Fruit fly (Drosophila melanogaster): Measurements from ENCODE around the gene CG11227.

CG11227 gene

DNA sequence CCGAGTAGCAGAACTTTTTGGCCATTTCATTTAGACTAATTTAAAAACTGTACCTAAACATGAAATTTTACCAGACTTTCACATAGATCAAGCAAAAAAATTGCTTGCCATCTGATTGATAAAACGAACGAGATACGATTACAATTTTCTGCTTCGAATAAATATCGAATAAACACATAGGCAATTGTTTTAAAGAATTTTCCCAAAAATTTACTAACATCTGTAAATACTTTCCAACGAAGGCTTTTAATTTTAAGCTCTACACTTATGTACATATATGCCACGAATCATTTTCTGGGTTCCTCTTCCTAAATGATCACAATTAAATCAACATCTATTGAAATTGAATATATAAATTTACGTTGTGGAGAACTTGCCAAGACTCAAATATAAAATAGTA is at the start of gene CG11227:
Gene CG11227 (minus strand): TSS at position 101 of the 400 bp plus-strand sequence.
- TF ChIP-seq h (GFP tag; optimal IDR thresholded peaks at IDR 0.05) (no peak), Sp1 (GFP tag; optimal IDR thresholded peaks at IDR 0.05) (no peak), pan (optimal IDR thresholded peaks at IDR 0.05) (no peak), Hr78 (GFP tag; optimal IDR thresholded peaks at IDR 0.05) (no peak), tai (GFP tag; optimal IDR thresholded peaks at IDR 0.05) (no peak)

DNA sequence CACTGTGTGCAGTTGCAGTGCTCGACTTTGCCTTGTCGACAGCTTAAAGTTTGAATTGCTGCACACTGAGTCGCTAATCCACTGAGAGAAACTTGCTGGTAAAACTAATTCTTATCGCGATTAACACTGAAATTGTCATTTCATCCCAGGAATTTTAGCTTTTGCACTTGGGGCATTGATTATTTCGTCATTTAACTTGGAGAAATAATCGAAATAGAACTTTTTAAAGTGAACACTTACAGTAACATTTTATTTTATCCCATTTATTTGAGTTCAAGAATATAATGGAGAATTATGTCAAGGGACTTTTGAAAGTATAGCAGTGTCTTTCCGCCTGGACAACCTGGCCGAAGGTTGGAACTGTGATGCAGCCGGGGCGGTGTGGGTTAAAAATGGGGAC is 44.6 kb upstream of the CG11227 start, which contains the start of gene CG44426:
Gene CG44426 (plus strand): TSS at position 301 of the 400 bp plus-strand sequence.
- no peak for TF ChIP-seq br (GFP tag; optimal IDR thresholded peaks at IDR 0.05)
- no peak for TF ChIP-seq tai (GFP tag; optimal IDR thresholded peaks at IDR 0.05)
- no peak for TF ChIP-seq Myc (optimal IDR thresholded peaks at IDR 0.05)
- no peak for TF ChIP-seq brk (GFP tag; optimal IDR thresholded peaks at IDR 0.05)
- no peak for TF ChIP-seq CG32264 (GFP tag; optimal IDR thresholded peaks at IDR 0.05)
- TF ChIP-seq Dfd (GFP tag; optimal IDR thresholded peaks at IDR 0.05) = no peak
- TF ChIP-seq foxo (GFP tag; optimal IDR thresholded peaks at IDR 0.05) = no peak
- TF ChIP-seq rgr (GFP tag; optimal IDR thresholded peaks at IDR 0.05) = no peak
- no peak for TF ChIP-seq Sp1 (GFP tag; optimal IDR thresholded peaks at IDR 0.05)
- no peak for TF ChIP-seq psq (GFP tag; optimal IDR thresholded peaks at IDR 0.05)
- no peak for TF ChIP-seq Mio (GFP tag; optimal IDR thresholded peaks at IDR 0.05)
- TF ChIP-seq Hnf4 (GFP tag; optimal IDR thresholded peaks at IDR 0.05) = no peak
- no peak for TF ChIP-seq N (GFP tag; optimal IDR thresholded peaks at IDR 0.05)

dm6 chrX:20965369-20966040 is 32.1 kb upstream of the CG11227 start, which contains the start of gene CG1304:
TSS of gene CG1304 (minus strand) at chrX:20965419.
- TF ChIP-seq OdsH (GFP tag; optimal IDR thresholded peaks at IDR 0.05) (no peak), fru (GFP tag; optimal IDR thresholded peaks at IDR 0.05) (no peak), ey (GFP tag; optimal IDR thresholded peaks at IDR 0.05) (no peak), sage (GFP tag; optimal IDR thresholded peaks at IDR 0.05) (no peak), GATAd (GFP tag; optimal IDR thresholded peaks at IDR 0.05) (no peak), CrebA (GFP tag; optimal IDR thresholded peaks at IDR 0.05; ENCODE audit: borderline replicate concordance) (no peak)

DNA sequence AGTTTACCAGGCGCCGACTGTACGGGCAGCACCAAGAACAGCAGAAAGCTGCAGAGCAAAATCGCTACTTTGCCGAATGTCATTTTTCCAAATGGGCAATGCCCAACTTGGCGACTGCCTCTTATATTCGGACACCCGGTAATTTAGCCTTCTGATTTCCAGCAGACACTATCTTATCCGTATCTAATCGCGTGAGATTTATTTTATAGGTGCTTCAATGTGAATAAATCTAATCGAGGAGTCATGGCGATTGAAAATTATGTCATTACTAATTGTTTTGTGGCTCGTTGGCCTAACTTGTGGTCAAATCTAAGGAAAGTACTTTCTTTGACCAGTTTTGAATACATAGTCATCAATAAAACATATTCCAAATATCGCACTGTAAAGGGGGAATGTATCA is 30.0 kb upstream of the CG11227 start, which contains the start of gene Ser6:
Gene Ser6 (minus strand): TSS at position 101 of the 400 bp plus-strand sequence.
- no peak for TF ChIP-seq woc (GFP tag; optimal IDR thresholded peaks at IDR 0.05)
- no peak for TF ChIP-seq CG9705 (GFP tag; optimal IDR thresholded peaks at IDR 0.05)
- TF ChIP-seq Rel (GFP tag; optimal IDR thresholded peaks at IDR 0.05) = no peak
- no peak for TF ChIP-seq Rel (tag; optimal IDR thresholded peaks at IDR 0.05)
- no peak for TF ChIP-seq CG32264 (GFP tag; optimal IDR thresholded peaks at IDR 0.05)
- TF ChIP-seq Hr78 (GFP tag; optimal IDR thresholded peaks at IDR 0.05) = no peak
- no peak for TF ChIP-seq Dif (GFP tag; optimal IDR thresholded peaks at IDR 0.05; ENCODE audit: partially characterized antibody)
- TF ChIP-seq Myc (optimal IDR thresholded peaks at IDR 0.05) = no peak
- TF ChIP-seq br (GFP tag; optimal IDR thresholded peaks at IDR 0.05) = no peak
- TF ChIP-seq rgr (GFP tag; optimal IDR thresholded peaks at IDR 0.05) = no peak
- no peak for TF ChIP-seq N (GFP tag; optimal IDR thresholded peaks at IDR 0.05)
- TF ChIP-seq Vsx2 (GFP tag; optimal IDR thresholded peaks at IDR 0.05; ENCODE audit: partially characterized antibody) = no peak
- no peak for TF ChIP-seq dl (GFP tag; optimal IDR thresholded peaks at IDR 0.05; ENCODE audit: insufficient read depth in 1 of 2, partially characterized antibody in 2 of 2)

dm6 chrX:20948268-20948667 is 14.9 kb upstream of the CG11227 start:
- TF ChIP-seq Hr78 (GFP tag; optimal IDR thresholded peaks at IDR 0.05) (no peak), fru (GFP tag; optimal IDR thresholded peaks at IDR 0.05) (peak; percentile 4)

DNA sequence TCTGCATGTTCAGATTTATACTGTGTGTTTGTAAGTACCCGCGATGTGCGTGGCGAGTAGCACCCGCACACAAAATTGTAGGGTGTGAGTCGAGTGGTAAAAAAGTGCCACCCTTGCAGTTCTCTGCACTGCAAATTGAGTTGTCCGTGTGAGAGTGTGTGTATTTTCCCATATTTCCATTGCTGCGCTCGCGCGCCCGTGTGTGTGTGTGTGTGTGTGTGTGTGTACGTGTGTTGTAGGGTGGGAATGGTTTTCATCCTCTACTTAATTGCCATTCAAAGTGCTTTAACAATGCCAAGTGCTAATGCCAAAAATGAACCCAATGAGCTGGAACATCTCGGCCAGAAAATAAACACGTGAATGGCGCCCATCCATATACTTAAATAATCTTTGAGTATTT is 8.7 kb upstream of the CG11227 start:
- TF ChIP-seq pan (optimal IDR thresholded peaks at IDR 0.05) = peak; percentile 2

Data from whole organism, wandering third instar larva.